Fruit fly (Drosophila melanogaster): Measurements from ENCODE around the gene LManIII.
A peak's percentile ranks its signal among the peaks of the same experiment; 100 is the strongest.

Gene LManIII

dm6 chr2L:8717618-8718336 lies 50.7 kb downstream of the LManIII start (continued):
- TF ChIP-seq CG6792 (GFP tag; optimal IDR thresholded peaks at IDR 0.05) (peak; percentile 89), Eip93F (GFP tag; optimal IDR thresholded peaks at IDR 0.05) (no peak), achi (GFP tag; optimal IDR thresholded peaks at IDR 0.05) (peak; percentile 92), CG11294 (GFP tag; IDR thresholded peaks at IDR 0.05) (peak; percentile 77; the same call in 1 of the 2 replicates), fd59A (GFP tag; optimal IDR thresholded peaks at IDR 0.05) (peak; percentile 93), Met (GFP tag; optimal IDR thresholded peaks at IDR 0.05) (peak; percentile 90), CG3032 (tag; optimal IDR thresholded peaks at IDR 0.05) (peak; percentile 90), acj6 (GFP tag; optimal IDR thresholded peaks at IDR 0.05) (peak; percentile 92), CG1621 (tag; optimal IDR thresholded peaks at IDR 0.05) (peak; percentile 71), pdm3 (GFP tag; optimal IDR thresholded peaks at IDR 0.05) (peak; percentile 91), Hr39 (GFP tag; optimal IDR thresholded peaks at IDR 0.05) (peak; percentile 80), CG31627 (GFP tag; optimal IDR thresholded peaks at IDR 0.05) (peak; percentile 82), topi (GFP tag; optimal IDR thresholded peaks at IDR 0.05) (peak; percentile 86), CG16779 (tag; optimal IDR thresholded peaks at IDR 0.05) (peak; percentile 83), vri (GFP tag; optimal IDR thresholded peaks at IDR 0.05) (peak; percentile 92)

- TF ChIP-seq Eip78C (GFP tag) (peak; percentile 41), svp (GFP tag) (peak; percentile 37), vri (GFP tag; optimal IDR thresholded peaks at IDR 0.05) (peak; percentile 71), CG16779 (tag; optimal IDR thresholded peaks at IDR 0.05) (no peak), CG10631 (GFP tag; optimal IDR thresholded peaks at IDR 0.05) (no peak), Sox14 (GFP tag; optimal IDR thresholded peaks at IDR 0.05) (no peak)
Observed at dm6 chr2L:8716383-8716782, 52.1 kb downstream of the LManIII start.

dm6 chr2L:8715454-8715853 lies 53.1 kb downstream of the LManIII start:
- TF ChIP-seq Met (GFP tag; optimal IDR thresholded peaks at IDR 0.05) = no peak
- TF ChIP-seq fkh (GFP tag; optimal IDR thresholded peaks at IDR 0.05) = peak; percentile 19
- TF ChIP-seq vri (GFP tag; optimal IDR thresholded peaks at IDR 0.05) = no peak
- no peak for TF ChIP-seq CG11762 (GFP tag; optimal IDR thresholded peaks at IDR 0.05; ENCODE audit: insufficient read depth)
- TF ChIP-seq Blimp-1 (GFP tag; optimal IDR thresholded peaks at IDR 0.05) = no peak

All from whole organism, prepupa.